Worm (Caenorhabditis elegans) whole organism, L3 larva: ENCODE measurements around the gene srh-56.

ENCODE experiments used
- ama-1 ChIP-seq: fragments of 150-350 bp; optimal IDR thresholded peaks from 2 replicates; lab custom pipeline; 2018
- ceh-16 ChIP-seq: sonication (generic microtip); optimal IDR thresholded peaks from 2 replicates; lab custom pipeline; 2017; ENCODE audit warnings: missing biosample characterization, missing genetic modification characterization
- ceh-82 ChIP-seq: fragments of 150-350 bp; optimal IDR thresholded peaks from 2 replicates; lab custom pipeline; 2014; ENCODE audit warnings: missing biosample characterization, missing genetic modification characterization
- ceh-9 ChIP-seq: sonication (generic microtip); optimal IDR thresholded peaks from 2 replicates; lab custom pipeline; 2018; ENCODE audit warnings: missing biosample characterization, missing genetic modification characterization
- elt-3 ChIP-seq, 3 experiments: fragments of 150-350 bp in 1 of 3; sonication (generic microtip) in 2 of 3; optimal IDR thresholded peaks; 2 replicates in 2 of 3; 4 replicates in 1 of 3; lab custom pipeline; 2014 to 2017; ENCODE audit warnings: missing biosample characterization in 3 of 3, missing genetic modification characterization in 3 of 3
- lin-39 ChIP-seq: fragments of 150-350 bp; optimal IDR thresholded peaks from 2 replicates; lab custom pipeline; 2018; ENCODE audit warnings: missing biosample characterization, missing genetic modification reagents, missing genetic modification characterization
- nhr-11 ChIP-seq: fragments of 150-350 bp; optimal IDR thresholded peaks from 2 replicates; lab custom pipeline; 2014; ENCODE audit warnings: missing biosample characterization, missing genetic modification characterization
- nhr-28 ChIP-seq: fragments of 150-350 bp; optimal IDR thresholded peaks from 2 replicates; lab custom pipeline; 2014; ENCODE audit warnings: missing biosample characterization, missing genetic modification characterization
- nhr-77 ChIP-seq: fragments of 150-350 bp; optimal IDR thresholded peaks from 2 replicates; lab custom pipeline; 2014; ENCODE audit warnings: missing biosample characterization, missing genetic modification characterization
- pqm-1 ChIP-seq: fragments of 150-350 bp; optimal IDR thresholded peaks from 2 replicates; lab custom pipeline; 2017; ENCODE audit warnings: missing biosample characterization, missing genetic modification characterization, inconsistent platforms
- unc-39 ChIP-seq: sonication (generic microtip); optimal IDR thresholded peaks from 4 replicates; lab custom pipeline; 2017; ENCODE audit warnings: missing biosample characterization, missing genetic modification characterization
- ztf-11 ChIP-seq: fragments of 150-350 bp; optimal IDR thresholded peaks from 2 replicates; lab custom pipeline; 2014; ENCODE audit warnings: missing biosample characterization, missing genetic modification characterization

DNA sequence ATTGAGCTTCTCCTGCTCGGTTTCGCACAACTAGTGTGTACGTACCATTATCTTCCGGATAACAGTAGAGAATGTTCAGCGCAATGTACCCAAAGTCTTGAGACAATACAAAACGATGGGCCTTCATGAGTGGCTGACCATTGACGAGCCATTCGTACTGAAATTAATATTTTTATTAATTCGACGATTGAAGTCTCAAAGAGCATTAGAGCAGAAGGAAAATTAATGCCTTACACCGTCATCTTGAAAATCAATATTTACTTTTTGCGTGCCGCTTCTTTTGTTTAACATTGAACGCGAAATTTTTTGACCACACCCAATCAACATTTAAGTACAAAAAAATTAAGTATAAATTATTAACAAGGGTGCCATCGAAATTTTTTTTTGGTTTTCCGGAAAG is 21.3 kb downstream of the srh-56 start:
- TF ChIP-seq ceh-16 (tag; lab: Kevin White, UChicago) = no peak
- no peak for TF ChIP-seq pqm-1 (tag; lab: Kevin White, UChicago)
- TF ChIP-seq ceh-82 (tag; lab: Kevin White, UChicago) = no peak
- no peak for TF ChIP-seq ceh-9
- no peak for TF ChIP-seq nhr-11 (tag; lab: Kevin White, UChicago)
- TF ChIP-seq elt-3 (tag; optimal IDR thresholded peaks at IDR 0.05; lab: Kevin White, UChicago) = no peak
- no peak for TF ChIP-seq nhr-77 (tag; lab: Kevin White, UChicago)
- no peak for TF ChIP-seq lin-39 (tag; lab: Kevin White, UChicago)
- no peak for TF ChIP-seq nhr-28 (tag; lab: Kevin White, UChicago)
- TF ChIP-seq ama-1 (lab: Kevin White, UChicago) = no peak
- TF ChIP-seq ztf-11 (tag; lab: Kevin White, UChicago) = no peak
- no peak for TF ChIP-seq unc-39 (tag; lab: Kevin White, UChicago)
